Fruit fly (Drosophila melanogaster): ENCODE data around the gene Ir67b.

The Ir67b gene

DNA sequence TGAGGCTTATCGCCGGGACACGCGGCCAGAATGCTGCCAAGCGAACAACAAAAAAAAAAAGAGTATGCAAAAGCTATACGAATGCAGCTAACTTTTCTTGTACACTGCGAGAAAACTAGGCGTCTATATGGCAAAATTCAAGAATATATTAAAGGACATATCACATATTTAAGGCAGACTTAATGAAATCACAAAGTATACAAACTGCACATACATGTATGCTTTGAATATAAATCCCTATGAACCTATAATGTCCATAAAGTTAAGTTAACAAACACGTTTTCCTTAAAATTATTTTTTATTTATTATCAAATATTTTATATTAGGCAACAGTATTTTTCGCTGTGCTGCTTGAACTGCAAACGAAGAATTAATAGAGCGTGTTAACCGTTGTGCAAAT is 33.1 kb downstream of the Ir67b start (continued):
- TF ChIP-seq CG1621 (tag; optimal IDR thresholded peaks at IDR 0.05) (no peak), fd85E (GFP tag; optimal IDR thresholded peaks at IDR 0.05) (no peak), Lpt (GFP tag; optimal IDR thresholded peaks at IDR 0.05) (no peak), CG10631 (GFP tag; optimal IDR thresholded peaks at IDR 0.05) (peak; percentile 36), vri (GFP tag; optimal IDR thresholded peaks at IDR 0.05) (no peak), CG8632 (GFP tag; optimal IDR thresholded peaks at IDR 0.05) (no peak), CG11294 (GFP tag; IDR thresholded peaks at IDR 0.05) (no peak)

DNA sequence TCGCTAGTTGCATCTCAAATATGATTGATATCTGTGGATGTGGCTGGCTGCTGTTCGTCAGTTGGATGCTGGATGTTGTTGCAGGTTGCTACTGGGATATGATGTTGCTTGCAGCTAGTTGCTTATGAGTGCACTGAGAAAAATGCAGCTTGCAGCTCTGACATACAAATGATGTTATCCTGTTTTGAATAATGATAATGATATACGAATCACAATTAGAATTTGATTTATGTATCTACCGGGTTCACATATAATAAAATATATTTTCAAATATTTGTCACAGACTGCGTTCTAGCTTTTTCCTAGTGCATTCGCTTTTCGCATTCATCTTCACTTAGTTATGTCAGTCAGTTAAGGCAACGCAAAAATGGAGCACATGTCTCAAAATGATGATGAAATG is 35.3 kb downstream of the Ir67b start:
- TF ChIP-seq CG10669 (GFP tag; optimal IDR thresholded peaks at IDR 0.05): peak; percentile 21
- TF ChIP-seq Hr39 (GFP tag; optimal IDR thresholded peaks at IDR 0.05): no peak
- TF ChIP-seq CG7368 (GFP tag; optimal IDR thresholded peaks at IDR 0.05): no peak
- TF ChIP-seq cyc (GFP tag; optimal IDR thresholded peaks at IDR 0.05): no peak
- no peak for TF ChIP-seq CG16779 (tag; optimal IDR thresholded peaks at IDR 0.05)
- TF ChIP-seq Eip75B (GFP tag; optimal IDR thresholded peaks at IDR 0.05): no peak
- TF ChIP-seq Hr38 (GFP tag; optimal IDR thresholded peaks at IDR 0.05): no peak
- TF ChIP-seq CG3032 (tag; optimal IDR thresholded peaks at IDR 0.05): peak; percentile 2
- TF ChIP-seq CG6854 (GFP tag; optimal IDR thresholded peaks at IDR 0.05): no peak
- no peak for TF ChIP-seq CG6792 (GFP tag; optimal IDR thresholded peaks at IDR 0.05)
- TF ChIP-seq CG8119 (GFP tag; IDR thresholded peaks at IDR 0.05): peak; percentile 74
- TF ChIP-seq Smox (GFP tag; optimal IDR thresholded peaks at IDR 0.05): no peak
- TF ChIP-seq CG3919 (GFP tag; optimal IDR thresholded peaks at IDR 0.05): peak; percentile 38
- TF ChIP-seq CG6808 (GFP tag; optimal IDR thresholded peaks at IDR 0.05): no peak
- TF ChIP-seq achi (GFP tag; optimal IDR thresholded peaks at IDR 0.05): peak; percentile 36
- TF ChIP-seq Sox14 (GFP tag; optimal IDR thresholded peaks at IDR 0.05): peak; percentile 4
- no peak for TF ChIP-seq esn (GFP tag; optimal IDR thresholded peaks at IDR 0.05)
- peak in 1 of 2 experiments; percentile 61 for TF ChIP-seq salr (GFP tag; optimal IDR thresholded peaks at IDR 0.05)
- peak; percentile 48; the same call in 2 of the 3 replicates for TF ChIP-seq CG6163 (GFP tag; IDR thresholded peaks at IDR 0.05)
- peak; percentile 65 for TF ChIP-seq Eip78C (GFP tag)
- TF ChIP-seq CG15336 (GFP tag; IDR thresholded peaks at IDR 0.05): peak; percentile 72
- peak; percentile 77 for TF ChIP-seq CG32006 (GFP tag; optimal IDR thresholded peaks at IDR 0.05)
- no peak for TF ChIP-seq lz (GFP tag; optimal IDR thresholded peaks at IDR 0.05)
- peak; percentile 50 for TF ChIP-seq acj6 (GFP tag; optimal IDR thresholded peaks at IDR 0.05)
- peak; percentile 53 for TF ChIP-seq CG10631 (GFP tag; optimal IDR thresholded peaks at IDR 0.05)
- TF ChIP-seq CG11762 (GFP tag; optimal IDR thresholded peaks at IDR 0.05; ENCODE audit: insufficient read depth): no peak
- no peak for TF ChIP-seq Lpt (GFP tag; optimal IDR thresholded peaks at IDR 0.05)
- no peak for TF ChIP-seq dac (GFP tag; optimal IDR thresholded peaks at IDR 0.05)
- TF ChIP-seq CG34406 (GFP tag; optimal IDR thresholded peaks at IDR 0.05): no peak
- no peak for TF ChIP-seq CG11294 (GFP tag; IDR thresholded peaks at IDR 0.05)
- no peak for TF ChIP-seq CG1621 (tag; optimal IDR thresholded peaks at IDR 0.05)
- peak; percentile 2 for TF ChIP-seq fd59A (GFP tag; optimal IDR thresholded peaks at IDR 0.05)
- no peak for TF ChIP-seq Blimp-1 (GFP tag; optimal IDR thresholded peaks at IDR 0.05)
- TF ChIP-seq vri (GFP tag; optimal IDR thresholded peaks at IDR 0.05): no peak
- no peak for TF ChIP-seq spab (GFP tag; optimal IDR thresholded peaks at IDR 0.05)
- TF ChIP-seq Ets96B (tag; optimal IDR thresholded peaks at IDR 0.05): peak; percentile 28
- TF ChIP-seq Met (GFP tag; optimal IDR thresholded peaks at IDR 0.05): no peak
- no peak for TF ChIP-seq svp (GFP tag)
- TF ChIP-seq Ets21C (GFP tag; optimal IDR thresholded peaks at IDR 0.05): no peak
- no peak for TF ChIP-seq CG8632 (GFP tag; optimal IDR thresholded peaks at IDR 0.05)
- TF ChIP-seq Gug (GFP tag; IDR thresholded peaks at IDR 0.05): no peak
- no peak for TF ChIP-seq CG31627 (GFP tag; optimal IDR thresholded peaks at IDR 0.05)
- TF ChIP-seq net (GFP tag; optimal IDR thresholded peaks at IDR 0.05): no peak
- TF ChIP-seq CG4318 (GFP tag; optimal IDR thresholded peaks at IDR 0.05): peak; percentile 53
- no peak for TF ChIP-seq CG11902 (GFP tag; optimal IDR thresholded peaks at IDR 0.05)
- TF ChIP-seq fkh (GFP tag; optimal IDR thresholded peaks at IDR 0.05): no peak
- peak; percentile 18 for TF ChIP-seq pdm3 (GFP tag; optimal IDR thresholded peaks at IDR 0.05)
- no peak for TF ChIP-seq topi (GFP tag; optimal IDR thresholded peaks at IDR 0.05)
- no peak for TF ChIP-seq Sox102F (GFP tag; optimal IDR thresholded peaks at IDR 0.05)

Measured in whole organism, prepupa.